Fruit fly (Drosophila melanogaster) whole organism, wandering third instar larva: ENCODE results near the gene Pten.
A peak's percentile ranks its signal among the peaks of the same experiment; 100 is the strongest.

ENCODE experiments used
- Abd-B ChIP-seq: fragments of >200 bp; optimal IDR thresholded peaks from 2 replicates; lab custom pipeline; 2017; ENCODE audit warnings: missing biosample characterization, missing genetic modification characterization
- CG32264 ChIP-seq: fragments of 200-800 bp; sonication (Bioruptor generic); optimal IDR thresholded peaks from 2 replicates; lab custom pipeline; 2016; ENCODE audit warnings: missing biosample characterization, missing genetic modification characterization
- CG9705 ChIP-seq: fragments of 200-800 bp; sonication (Bioruptor generic); optimal IDR thresholded peaks from 2 replicates; lab custom pipeline; 2018; ENCODE audit warnings: missing biosample characterization, mild to moderate bottlenecking, missing genetic modification characterization
- CrebA ChIP-seq: fragments of 200-800 bp; sonication (Bioruptor generic); optimal IDR thresholded peaks from 2 replicates; lab custom pipeline; 2016; ENCODE audit warnings: missing biosample characterization, mild to moderate bottlenecking, missing genetic modification characterization, borderline replicate concordance
- Dfd ChIP-seq: fragments of >200 bp; optimal IDR thresholded peaks from 2 replicates; lab custom pipeline; 2017; ENCODE audit warnings: missing biosample characterization, missing genetic modification characterization
- Dif ChIP-seq: fragments of 200-275, 200-300 bp; sonication (Bioruptor generic); optimal IDR thresholded peaks from 2 replicates; lab custom pipeline; 2018; ENCODE audit warnings: missing biosample characterization, missing genetic modification characterization; ENCODE audit not compliant: partially characterized antibody
- GATAd ChIP-seq: sonication (Bioruptor generic); optimal IDR thresholded peaks from 2 replicates; lab custom pipeline; 2016; ENCODE audit warnings: missing biosample characterization, missing genetic modification characterization
- HLH106 ChIP-seq: fragments of 200-800 bp; optimal IDR thresholded peaks from 3 replicates; lab custom pipeline; 2019; ENCODE audit warnings: missing biosample characterization, mild to moderate bottlenecking, missing genetic modification characterization, moderate library complexity
- Hnf4 ChIP-seq: fragments of 200-800 bp; sonication (Bioruptor generic); optimal IDR thresholded peaks from 2 replicates; lab custom pipeline; 2016; ENCODE audit warnings: missing biosample characterization, mild to moderate bottlenecking, missing genetic modification characterization
- Hr78 ChIP-seq: fragments of >200 bp; optimal IDR thresholded peaks from 2 replicates; lab custom pipeline; 2017; ENCODE audit warnings: missing biosample characterization, missing genetic modification characterization
- Hr83 ChIP-seq: fragments of 200-300 bp; sonication (Bioruptor generic); optimal IDR thresholded peaks from 2 replicates; lab custom pipeline; 2016; ENCODE audit warnings: missing biosample characterization, mild to moderate bottlenecking, missing genetic modification characterization, moderate library complexity; ENCODE audit not compliant: poor library complexity, severe bottlenecking
- Jra ChIP-seq: sonication (Bioruptor generic); optimal IDR thresholded peaks from 2 replicates; lab custom pipeline; 2016; ENCODE audit warnings: missing biosample characterization, missing genetic modification characterization
- Mio ChIP-seq: sonication (Bioruptor generic); optimal IDR thresholded peaks from 2 replicates; lab custom pipeline; 2016; ENCODE audit warnings: missing biosample characterization, missing genetic modification characterization
- Myc ChIP-seq: fragments of >200 bp; optimal IDR thresholded peaks from 2 replicates; lab custom pipeline; 2017
- N ChIP-seq: fragments of >200 bp; optimal IDR thresholded peaks from 2 replicates; lab custom pipeline; 2018; ENCODE audit warnings: missing biosample characterization, missing external identifiers, missing genetic modification characterization
- OdsH ChIP-seq: fragments of 200-800 bp; sonication (Bioruptor generic); optimal IDR thresholded peaks from 2 replicates; lab custom pipeline; 2016; ENCODE audit warnings: missing biosample characterization, mild to moderate bottlenecking, missing genetic modification characterization
- Rel ChIP-seq, 2 experiments: fragments of 200-800 bp; sonication (Bioruptor generic) in 1 of 2; optimal IDR thresholded peaks; 2 replicates in 1 of 2; 3 replicates in 1 of 2; lab custom pipeline; 2016 to 2019; ENCODE audit warnings: mild to moderate bottlenecking in 2 of 2, missing biosample characterization in 2 of 2, missing genetic modification characterization in 2 of 2, moderate library complexity in 1 of 2
- Sp1 ChIP-seq: fragments of 200-800 bp; sonication (Bioruptor generic); optimal IDR thresholded peaks from 3 replicates; lab custom pipeline; 2019; ENCODE audit warnings: missing biosample characterization, mild to moderate bottlenecking, missing genetic modification characterization, moderate library complexity
- Vsx2 ChIP-seq: fragments of 200-300, 225-300 bp; sonication (Bioruptor generic); optimal IDR thresholded peaks from 2 replicates; lab custom pipeline; 2018; ENCODE audit warnings: missing biosample characterization, missing genetic modification characterization; ENCODE audit not compliant: partially characterized antibody
- br ChIP-seq: fragments of 200-800 bp; sonication (Bioruptor generic); optimal IDR thresholded peaks from 2 replicates; lab custom pipeline; 2016; ENCODE audit warnings: missing biosample characterization, missing genetic modification characterization
- brk ChIP-seq: fragments of 200-800 bp; sonication (Bioruptor generic); optimal IDR thresholded peaks from 2 replicates; lab custom pipeline; 2016; ENCODE audit warnings: missing biosample characterization, mild to moderate bottlenecking, missing genetic modification characterization
- dl ChIP-seq, 2 experiments: fragments of 175-275, 200-275 bp in 1 of 2; fragments of 200-275 bp in 1 of 2; sonication (Bioruptor generic); optimal IDR thresholded peaks; lab custom pipeline; 2018; ENCODE audit warnings: mild to moderate bottlenecking in 2 of 2, missing biosample characterization in 2 of 2, missing genetic modification characterization in 2 of 2, moderate library complexity in 2 of 2; ENCODE audit not compliant: partially characterized antibody in 2 of 2, insufficient read depth in 1 of 2
- dmrt93B ChIP-seq: fragments of 200-800 bp; sonication (Bioruptor generic); optimal IDR thresholded peaks from 2 replicates; lab custom pipeline; 2018; ENCODE audit warnings: missing biosample characterization, mild to moderate bottlenecking, missing genetic modification characterization
- dsf ChIP-seq: sonication (Bioruptor generic); optimal IDR thresholded peaks from 2 replicates; lab custom pipeline; 2016; ENCODE audit warnings: missing biosample characterization, missing genetic modification characterization, borderline replicate concordance
- ey ChIP-seq: fragments of 200-800 bp; sonication (Bioruptor generic); optimal IDR thresholded peaks from 2 replicates; lab custom pipeline; 2016; ENCODE audit warnings: missing biosample characterization, missing genetic modification characterization
- foxo ChIP-seq, 2 experiments: fragments of 200-800 bp; sonication (Bioruptor generic); optimal IDR thresholded peaks; 2 replicates in 1 of 2; 3 replicates in 1 of 2; lab custom pipeline; 2016 to 2017; ENCODE audit warnings: missing biosample characterization in 2 of 2, missing genetic modification characterization in 2 of 2
- fru ChIP-seq: fragments of 200-800 bp; sonication (Bioruptor generic); optimal IDR thresholded peaks from 3 replicates; lab custom pipeline; 2016; ENCODE audit warnings: missing biosample characterization, mild to moderate bottlenecking, missing genetic modification characterization
- h ChIP-seq: fragments of 200-800 bp; sonication (Bioruptor generic); optimal IDR thresholded peaks from 3 replicates; lab custom pipeline; 2016; ENCODE audit warnings: missing biosample characterization, mild to moderate bottlenecking, missing genetic modification characterization
- jim ChIP-seq: fragments of 175-275, 200-325 bp; sonication (Bioruptor generic); optimal IDR thresholded peaks from 2 replicates; lab custom pipeline; 2016; ENCODE audit warnings: missing biosample characterization, mild to moderate bottlenecking, missing genetic modification characterization
- lola ChIP-seq: fragments of >200 bp; optimal IDR thresholded peaks from 2 replicates; lab custom pipeline; 2017; ENCODE audit warnings: missing biosample characterization, missing genetic modification characterization
- pan ChIP-seq: fragments of >200 bp; optimal IDR thresholded peaks from 2 replicates; lab custom pipeline; 2017
- psq ChIP-seq: fragments of 200-800 bp; sonication (Bioruptor generic); optimal IDR thresholded peaks from 3 replicates; lab custom pipeline; 2017; ENCODE audit warnings: missing biosample characterization, mild to moderate bottlenecking, missing genetic modification characterization, moderate library complexity
- rgr ChIP-seq: fragments of 200-800 bp; sonication (Bioruptor generic); optimal IDR thresholded peaks from 3 replicates; lab custom pipeline; 2016; ENCODE audit warnings: missing biosample characterization, mild to moderate bottlenecking, missing genetic modification characterization
- sage ChIP-seq: fragments of 200-800 bp; sonication (Bioruptor generic); optimal IDR thresholded peaks from 2 replicates; lab custom pipeline; 2016; ENCODE audit warnings: missing biosample characterization, mild to moderate bottlenecking, missing genetic modification characterization
- sv ChIP-seq: fragments of 200-800 bp; sonication (Bioruptor generic); optimal IDR thresholded peaks from 3 replicates; lab custom pipeline; 2016; ENCODE audit warnings: missing biosample characterization, missing genetic modification characterization
- tai ChIP-seq: sonication (Bioruptor generic); optimal IDR thresholded peaks from 2 replicates; lab custom pipeline; 2016; ENCODE audit warnings: missing biosample characterization, missing genetic modification characterization
- usp ChIP-seq: fragments of >200 bp; optimal IDR thresholded peaks from 2 replicates; lab custom pipeline; 2017; ENCODE audit warnings: missing biosample characterization, missing genetic modification characterization
- woc ChIP-seq: sonication (Bioruptor generic); optimal IDR thresholded peaks from 2 replicates; lab custom pipeline; 2016; ENCODE audit warnings: missing biosample characterization, mild to moderate bottlenecking, missing genetic modification characterization

The Pten gene

dm6 chr2L:10305538-10306147 lies 44.8 kb upstream of the Pten start:
- TF ChIP-seq Hr83 (GFP tag; lab: Kevin White, UChicago) (no peak), Rel (GFP tag; optimal IDR thresholded peaks at IDR 0.05; lab: Kevin White, UChicago) (no peak), Rel (tag; optimal IDR thresholded peaks at IDR 0.05; lab: Kevin White, UChicago) (peak; percentile 92)

DNA sequence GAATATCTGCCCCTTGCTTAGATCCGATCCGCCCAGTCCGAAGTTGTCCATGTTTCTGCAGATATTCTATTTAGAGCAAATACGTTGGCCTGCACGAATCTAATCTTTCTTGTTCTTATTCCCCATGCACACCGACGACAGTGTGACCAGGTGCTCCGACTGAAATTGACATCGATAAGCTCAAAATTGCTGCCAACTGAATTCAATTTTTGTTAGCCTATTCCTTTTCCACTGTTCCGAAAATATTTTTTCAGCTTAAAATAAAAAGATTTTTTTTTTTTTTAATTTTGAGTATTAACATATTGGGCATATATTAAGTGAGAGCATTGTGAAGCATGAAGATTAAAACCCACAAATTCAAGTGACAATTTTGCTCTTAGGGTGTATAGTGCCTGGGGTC lies 42.9 kb upstream of the Pten start, which contains the start of gene nmd:
Gene nmd, minus strand, starts transcription at position 162 of the 400 bp plus-strand sequence.
- no peak for TF ChIP-seq rgr (GFP tag; lab: Kevin White, UChicago)
- no peak for TF ChIP-seq ey
- no peak for TF ChIP-seq dl (GFP tag; optimal IDR thresholded peaks at IDR 0.05; lab: Kevin White, UChicago; ENCODE audit: insufficient read depth in 1 of 2, partially characterized antibody in 2 of 2)
- no peak for TF ChIP-seq Rel (GFP tag; optimal IDR thresholded peaks at IDR 0.05; lab: Kevin White, UChicago)
- peak; percentile 70 for TF ChIP-seq Rel (tag; optimal IDR thresholded peaks at IDR 0.05; lab: Kevin White, UChicago)
- no peak for TF ChIP-seq dsf (GFP tag; lab: Kevin White, UChicago)
- TF ChIP-seq HLH106 (tag; lab: Kevin White, UChicago), result peak; percentile 21
- TF ChIP-seq woc (GFP tag; lab: Kevin White, UChicago), result peak; percentile 69
- TF ChIP-seq h (GFP tag; lab: Kevin White, UChicago), result no peak
- no peak for TF ChIP-seq usp (GFP tag; lab: Kevin White, UChicago)
- no peak for TF ChIP-seq tai (GFP tag; lab: Kevin White, UChicago)

DNA sequence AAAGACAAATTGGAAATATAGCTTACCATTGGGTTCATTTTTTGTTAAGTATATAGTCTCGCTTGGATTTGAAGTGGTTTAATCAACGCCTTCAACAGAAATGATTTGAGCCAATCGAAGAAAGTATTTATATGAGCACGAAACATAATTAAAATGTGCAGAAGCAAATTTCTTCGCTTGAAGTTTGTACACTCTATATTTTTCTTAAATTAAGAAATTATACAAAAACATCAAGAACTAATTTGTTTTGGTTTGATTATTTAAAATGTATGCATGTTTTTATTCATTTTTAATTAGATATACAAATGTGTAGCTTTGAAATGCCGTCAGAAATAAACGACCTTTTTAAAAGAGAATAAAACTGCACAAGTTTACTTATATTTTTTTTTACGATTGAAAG lies 41.1 kb upstream of the Pten start, which contains the start of gene CG13138:
Gene CG13138, minus strand, starts transcription at position 101 of the 400 bp plus-strand sequence.
- no peak for TF ChIP-seq h (GFP tag; lab: Kevin White, UChicago)
- TF ChIP-seq dsf (GFP tag; lab: Kevin White, UChicago), result no peak
- no peak for TF ChIP-seq Vsx2
- no peak for TF ChIP-seq sv (GFP tag; lab: Kevin White, UChicago)
- TF ChIP-seq br (GFP tag; lab: Kevin White, UChicago), result no peak
- no peak for TF ChIP-seq OdsH (GFP tag; lab: Kevin White, UChicago)

DNA sequence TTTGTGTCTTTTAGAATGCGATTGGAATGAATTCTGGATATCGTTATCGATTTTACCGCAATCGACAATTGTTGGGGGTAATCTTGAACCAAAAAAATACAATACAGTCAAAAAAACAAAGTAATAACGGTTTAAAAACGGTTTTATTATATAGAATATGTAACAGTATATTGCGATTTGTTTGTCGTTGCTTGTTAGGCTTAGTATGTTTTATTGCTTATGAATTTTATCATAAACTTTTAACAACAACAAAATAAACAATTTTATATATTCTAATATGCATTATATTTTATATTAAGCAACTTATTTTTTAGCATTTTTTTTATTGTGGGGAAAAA lies 38.9 kb upstream of the Pten start, which contains the start of gene CYLD:
Gene CYLD, minus strand, starts transcription at position 38 of the 338 bp plus-strand sequence.
- peak; percentile 4 for TF ChIP-seq woc (GFP tag; lab: Kevin White, UChicago)
- no peak for TF ChIP-seq GATAd (GFP tag; lab: Kevin White, UChicago)
- no peak for TF ChIP-seq CrebA (GFP tag; lab: Kevin White, UChicago)
- peak; percentile 14 for TF ChIP-seq ey
- TF ChIP-seq dl (GFP tag; optimal IDR thresholded peaks at IDR 0.05; lab: Kevin White, UChicago; ENCODE audit: insufficient read depth in 1 of 2, partially characterized antibody in 2 of 2), result no peak
- no peak for TF ChIP-seq Sp1 (GFP tag; lab: Kevin White, UChicago)
- peak; percentile 68 for TF ChIP-seq brk (GFP tag; lab: Kevin White, UChicago)
- TF ChIP-seq h (GFP tag; lab: Kevin White, UChicago), result no peak
- no peak for TF ChIP-seq Abd-B (GFP tag; lab: Kevin White, UChicago)
- no peak for TF ChIP-seq br (GFP tag; lab: Kevin White, UChicago)
- TF ChIP-seq lola (GFP tag; lab: Kevin White, UChicago), result no peak
- TF ChIP-seq pan (lab: Kevin White, UChicago), result no peak
- TF ChIP-seq Jra (GFP tag; lab: Kevin White, UChicago), result peak; percentile 56
- no peak for TF ChIP-seq Dfd (GFP tag; lab: Kevin White, UChicago)
- TF ChIP-seq OdsH (GFP tag; lab: Kevin White, UChicago), result peak; percentile 50
- TF ChIP-seq Vsx2, result no peak
- TF ChIP-seq tai (GFP tag; lab: Kevin White, UChicago), result no peak
- TF ChIP-seq foxo (GFP tag; optimal IDR thresholded peaks at IDR 0.05; lab: Kevin White, UChicago), result peak in 1 of 2 experiments; percentile 62
- TF ChIP-seq jim (GFP tag; lab: Kevin White, UChicago), result no peak
- TF ChIP-seq dmrt93B (GFP tag; lab: Kevin White, UChicago), result no peak
- peak; percentile 7 for TF ChIP-seq sage (GFP tag; lab: Kevin White, UChicago)
- TF ChIP-seq rgr (GFP tag; lab: Kevin White, UChicago), result peak; percentile 64
- TF ChIP-seq Dif (GFP tag; lab: Kevin White, UChicago), result no peak
- no peak for TF ChIP-seq fru (GFP tag; lab: Kevin White, UChicago)
- no peak for TF ChIP-seq Rel (GFP tag; optimal IDR thresholded peaks at IDR 0.05; lab: Kevin White, UChicago)
- TF ChIP-seq Rel (tag; optimal IDR thresholded peaks at IDR 0.05; lab: Kevin White, UChicago), result no peak
- peak; percentile 25 for TF ChIP-seq psq (GFP tag; lab: Kevin White, UChicago)
- TF ChIP-seq dsf (GFP tag; lab: Kevin White, UChicago), result no peak
- no peak for TF ChIP-seq Hr83 (GFP tag; lab: Kevin White, UChicago)
- no peak for TF ChIP-seq Hr78
- TF ChIP-seq HLH106 (tag; lab: Kevin White, UChicago), result peak; percentile 60
- no peak for TF ChIP-seq Myc
- TF ChIP-seq sv (GFP tag; lab: Kevin White, UChicago), result no peak
- no peak for TF ChIP-seq N (GFP tag; lab: Kevin White, UChicago)
- peak; percentile 70 for TF ChIP-seq Hnf4
- no peak for TF ChIP-seq Mio (GFP tag; lab: Kevin White, UChicago)
- TF ChIP-seq CG9705 (GFP tag; lab: Kevin White, UChicago), result peak; percentile 34
- TF ChIP-seq CG32264 (GFP tag; lab: Kevin White, UChicago), result no peak
- TF ChIP-seq usp (GFP tag; lab: Kevin White, UChicago), result no peak
